Fruit fly (Drosophila melanogaster) whole organism, prepupa: ENCODE results near the gene Jon65Aiv.

Experiments
- CG10631 ChIP-seq: fragments of 200-800 bp; sonication (Bioruptor generic); optimal IDR thresholded peaks from 2 replicates; lab custom pipeline; 2016; ENCODE audit warnings: missing biosample characterization, missing genetic modification characterization
- CG10669 ChIP-seq: fragments of 200-800 bp; sonication (Bioruptor generic); optimal IDR thresholded peaks from 3 replicates; lab custom pipeline; 2018; ENCODE audit warnings: missing biosample characterization, mild to moderate bottlenecking, missing genetic modification characterization, moderate library complexity
- CG11294 ChIP-seq: fragments of 200-800 bp; sonication (Bioruptor generic); IDR thresholded peaks from 2 replicates; pipeline ENCODE4 v1.3.6; 2022; ENCODE audit warnings: missing biosample characterization, missing genetic modification characterization
- CG11902 ChIP-seq: fragments of 200-800 bp; sonication (Bioruptor generic); optimal IDR thresholded peaks from 3 replicates; lab custom pipeline; 2016; ENCODE audit warnings: missing biosample characterization, missing genetic modification characterization
- CG15336 ChIP-seq: fragments of 200-800 bp; sonication (Bioruptor generic); IDR thresholded peaks from 2 replicates; pipeline ENCODE4 v1.3.6; 2022; ENCODE audit warnings: missing biosample characterization, missing genetic modification characterization
- CG16779 ChIP-seq: fragments of 200-800 bp; sonication (Bioruptor generic); optimal IDR thresholded peaks from 3 replicates; lab custom pipeline; 2017; ENCODE audit warnings: missing biosample characterization, mild to moderate bottlenecking, missing genetic modification characterization
- CG3032 ChIP-seq: fragments of 200-800 bp; optimal IDR thresholded peaks from 2 replicates; lab custom pipeline; 2019; ENCODE audit warnings: missing biosample characterization, mild to moderate bottlenecking, missing genetic modification characterization, moderate library complexity
- CG31627 ChIP-seq: fragments of 200-800 bp; sonication (Bioruptor generic); optimal IDR thresholded peaks from 3 replicates; lab custom pipeline; 2016; ENCODE audit warnings: missing biosample characterization, missing genetic modification characterization
- CG34406 ChIP-seq: fragments of 200-800 bp; sonication (Bioruptor generic); optimal IDR thresholded peaks from 3 replicates; lab custom pipeline; 2016; ENCODE audit warnings: missing biosample characterization, missing genetic modification characterization
- CG6163 ChIP-seq: fragments of 200-800 bp; sonication (Bioruptor generic); IDR thresholded peaks from 3 replicates; pipeline ENCODE4 v1.3.6; 2022; ENCODE audit warnings: missing biosample characterization, missing genetic modification characterization
- CG6276 ChIP-seq: fragments of 200-800 bp; sonication (Bioruptor generic); optimal IDR thresholded peaks from 2 replicates; lab custom pipeline; 2017; ENCODE audit warnings: missing biosample characterization, mild to moderate bottlenecking, missing genetic modification characterization
- CG6792 ChIP-seq: fragments of 200-800 bp; sonication (Bioruptor generic); optimal IDR thresholded peaks from 3 replicates; lab custom pipeline; 2016; ENCODE audit warnings: missing biosample characterization, missing genetic modification characterization
- CG6808 ChIP-seq: fragments of 200-800 bp; sonication (Bioruptor generic); optimal IDR thresholded peaks from 3 replicates; lab custom pipeline; 2017; ENCODE audit warnings: missing biosample characterization, missing genetic modification characterization, mild to moderate bottlenecking, moderate library complexity, missing genetic modification reagents
- CG6854 ChIP-seq: fragments of 200-800 bp; sonication (Bioruptor generic); optimal IDR thresholded peaks from 2 replicates; lab custom pipeline; 2017; ENCODE audit warnings: missing biosample characterization, mild to moderate bottlenecking, missing genetic modification characterization
- CG7368 ChIP-seq: fragments of 200-800 bp; sonication (Bioruptor generic); optimal IDR thresholded peaks from 3 replicates; lab custom pipeline; 2016; ENCODE audit warnings: missing biosample characterization, missing genetic modification characterization
- CG8119 ChIP-seq: fragments of 200-800 bp; sonication (Bioruptor generic); IDR thresholded peaks from 3 replicates; pipeline ENCODE4 v1.3.6; 2022; ENCODE audit warnings: missing biosample characterization, missing genetic modification characterization
- CG8319 ChIP-seq: fragments of 200-800 bp; sonication (Bioruptor generic); optimal IDR thresholded peaks from 3 replicates; lab custom pipeline; 2016; ENCODE audit warnings: missing biosample characterization, missing genetic modification characterization
- Eip75B ChIP-seq: fragments of 200-800 bp; sonication (Bioruptor generic); optimal IDR thresholded peaks from 3 replicates; lab custom pipeline; 2016; ENCODE audit warnings: missing biosample characterization, missing genetic modification characterization
- Eip78C ChIP-seq: fragments of 200-800 bp; sonication (Bioruptor generic); peaks from one replicate; lab custom pipeline; 2016; ENCODE audit warnings: missing biosample characterization, missing genetic modification characterization
- Ets96B ChIP-seq: fragments of 200-800 bp; optimal IDR thresholded peaks from 2 replicates; lab custom pipeline; 2019; ENCODE audit warnings: missing biosample characterization, mild to moderate bottlenecking, missing genetic modification characterization, moderate library complexity
- Gug ChIP-seq: fragments of 200-800 bp; sonication (Bioruptor generic); IDR thresholded peaks from 2 replicates; pipeline ENCODE4 v1.3.6; 2022; ENCODE audit warnings: missing biosample characterization, missing genetic modification characterization
- Hr38 ChIP-seq: sonication (Bioruptor generic); optimal IDR thresholded peaks from 2 replicates; lab custom pipeline; 2016; ENCODE audit warnings: missing biosample characterization, missing genetic modification characterization
- Hr4 ChIP-seq: fragments of 200-800 bp; sonication (Bioruptor generic); optimal IDR thresholded peaks from 3 replicates; lab custom pipeline; 2016; ENCODE audit warnings: missing biosample characterization, missing genetic modification characterization
- Met ChIP-seq: fragments of 200-800 bp; sonication (Bioruptor generic); optimal IDR thresholded peaks from 3 replicates; lab custom pipeline; 2016; ENCODE audit warnings: missing biosample characterization, missing genetic modification characterization
- Smox ChIP-seq: fragments of 200-800 bp; sonication (Bioruptor generic); optimal IDR thresholded peaks from 3 replicates; lab custom pipeline; 2016; ENCODE audit warnings: missing biosample characterization, missing genetic modification characterization
- Sox102F ChIP-seq: fragments of 200-800 bp; sonication (Bioruptor generic); optimal IDR thresholded peaks from 2 replicates; lab custom pipeline; 2016; ENCODE audit warnings: missing biosample characterization, mild to moderate bottlenecking, missing genetic modification characterization
- Sox15 ChIP-seq: fragments of 200-800 bp; sonication (Bioruptor generic); optimal IDR thresholded peaks from 3 replicates; lab custom pipeline; 2016; ENCODE audit warnings: missing biosample characterization, missing genetic modification characterization
- achi ChIP-seq: fragments of 200-800 bp; sonication (Bioruptor generic); optimal IDR thresholded peaks from 3 replicates; lab custom pipeline; 2016; ENCODE audit warnings: missing biosample characterization, missing genetic modification characterization
- acj6 ChIP-seq: fragments of 200-800 bp; sonication (Bioruptor generic); optimal IDR thresholded peaks from 3 replicates; lab custom pipeline; 2016; ENCODE audit warnings: missing biosample characterization, missing genetic modification characterization
- cyc ChIP-seq: fragments of 200-800 bp; sonication (Bioruptor generic); optimal IDR thresholded peaks from 3 replicates; lab custom pipeline; 2016; ENCODE audit warnings: missing biosample characterization, missing genetic modification characterization
- esn ChIP-seq: fragments of 200-800 bp; sonication (Bioruptor generic); optimal IDR thresholded peaks from 2 replicates; lab custom pipeline; 2016; ENCODE audit warnings: missing biosample characterization, mild to moderate bottlenecking, missing genetic modification characterization, moderate library complexity
- fd85E ChIP-seq: fragments of 200-800 bp; sonication (Bioruptor generic); optimal IDR thresholded peaks from 3 replicates; lab custom pipeline; 2016; ENCODE audit warnings: missing biosample characterization, missing genetic modification characterization
- lz ChIP-seq: fragments of 200-800 bp; sonication (Bioruptor generic); optimal IDR thresholded peaks from 3 replicates; lab custom pipeline; 2016; ENCODE audit warnings: missing biosample characterization, missing genetic modification characterization
- net ChIP-seq: fragments of 200-800 bp; sonication (Bioruptor generic); optimal IDR thresholded peaks from 3 replicates; lab custom pipeline; 2016; ENCODE audit warnings: missing biosample characterization, missing genetic modification characterization
- pdm3 ChIP-seq: fragments of 200-800 bp; sonication (Bioruptor generic); optimal IDR thresholded peaks from 3 replicates; lab custom pipeline; 2016; ENCODE audit warnings: missing biosample characterization, missing genetic modification characterization
- salr ChIP-seq, 2 experiments: fragments of 200-800 bp; sonication (Bioruptor generic); optimal IDR thresholded peaks; 3 replicates each; lab custom pipeline; 2016 to 2018; ENCODE audit warnings: missing biosample characterization in 2 of 2, missing genetic modification characterization in 2 of 2, mild to moderate bottlenecking in 1 of 2
- spab ChIP-seq: fragments of 200-800 bp; sonication (Bioruptor generic); optimal IDR thresholded peaks from 2 replicates; lab custom pipeline; 2017; ENCODE audit warnings: missing biosample characterization, mild to moderate bottlenecking, missing genetic modification characterization, missing genetic modification reagents
- ss ChIP-seq, 2 experiments: fragments of 200-800 bp; sonication (Bioruptor generic); optimal IDR thresholded peaks; 2 replicates in 1 of 2; 3 replicates in 1 of 2; lab custom pipeline; 2017 to 2018; ENCODE audit warnings: mild to moderate bottlenecking in 2 of 2, missing biosample characterization in 2 of 2, missing genetic modification characterization in 2 of 2, moderate library complexity in 1 of 2
- svp ChIP-seq: fragments of 200-800 bp; sonication (Bioruptor generic); peaks from one replicate; lab custom pipeline; 2016; ENCODE audit warnings: missing biosample characterization, missing genetic modification characterization
- topi ChIP-seq: fragments of 200-800 bp; sonication (Bioruptor generic); optimal IDR thresholded peaks from 3 replicates; lab custom pipeline; 2016; ENCODE audit warnings: missing biosample characterization, missing genetic modification characterization
- vri ChIP-seq: fragments of 200-800 bp; sonication (Bioruptor generic); optimal IDR thresholded peaks from 3 replicates; lab custom pipeline; 2016; ENCODE audit warnings: missing biosample characterization, mild to moderate bottlenecking, missing genetic modification characterization

Jon65Aiv gene

DNA sequence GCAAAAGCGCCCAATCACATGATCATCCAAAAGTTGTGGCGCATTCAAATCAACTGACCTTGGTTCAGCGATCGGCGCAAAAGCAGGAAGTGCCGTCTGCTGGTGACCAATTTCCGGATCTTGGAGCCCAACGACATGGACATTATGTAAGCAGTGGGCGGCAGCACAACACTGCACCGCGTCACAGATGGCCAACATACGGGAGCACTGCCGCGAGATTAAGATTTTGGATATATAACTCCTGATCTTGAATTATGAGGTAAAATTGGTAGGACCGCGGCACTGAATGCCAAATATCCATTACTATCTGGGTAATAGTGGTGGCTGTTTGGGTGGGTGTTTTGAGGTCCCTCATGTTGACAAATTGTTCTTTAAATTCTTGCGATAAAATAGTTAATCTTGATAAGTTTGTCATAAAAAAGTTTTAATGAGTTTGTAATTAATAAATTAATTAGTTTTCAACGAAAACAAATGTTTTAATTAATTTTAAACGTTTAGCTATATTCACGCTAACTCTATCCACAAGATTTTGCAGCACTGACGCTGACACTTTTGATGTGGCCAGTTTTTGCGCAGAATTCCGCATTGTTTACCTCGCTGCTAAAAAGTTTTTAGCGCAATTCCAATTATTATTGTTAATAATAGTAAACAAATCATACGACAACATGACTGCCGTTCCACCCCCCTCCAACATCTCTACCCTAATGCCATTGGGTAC lies 36.2 kb downstream of the Jon65Aiv start, which contains the start of the genes CG13295 and CG6610 (continued):
- no peak for TF ChIP-seq CG10669
- TF ChIP-seq fd85E (GFP tag; lab: Kevin White, UChicago) = no peak
- TF ChIP-seq CG10631 (GFP tag; lab: Kevin White, UChicago) = peak; percentile 57
- no peak for TF ChIP-seq net (GFP tag; lab: Kevin White, UChicago)
- TF ChIP-seq Sox102F (GFP tag; lab: Kevin White, UChicago) = peak; percentile 9
- TF ChIP-seq pdm3 (GFP tag; lab: Kevin White, UChicago) = no peak
- TF ChIP-seq CG3032 = peak; percentile 71
- TF ChIP-seq CG34406 = no peak
- peak; percentile 42 for TF ChIP-seq topi (GFP tag; lab: Kevin White, UChicago)
- TF ChIP-seq vri (GFP tag; lab: Kevin White, UChicago) = peak; percentile 44
- TF ChIP-seq Hr38 (GFP tag; lab: Kevin White, UChicago) = no peak
- no peak for TF ChIP-seq CG7368 (GFP tag; lab: Kevin White, UChicago)
- TF ChIP-seq Smox (GFP tag; lab: Kevin White, UChicago) = peak; percentile 48
- TF ChIP-seq CG6854 (GFP tag; lab: Kevin White, UChicago) = no peak
- no peak for TF ChIP-seq spab (GFP tag; lab: Kevin White, UChicago)
- TF ChIP-seq ss (GFP tag; optimal IDR thresholded peaks at IDR 0.05; lab: Kevin White, UChicago) = peak in 1 of 2 experiments; percentile 44

dm6 chr3L:6076429-6076828 lies 37.5 kb downstream of the Jon65Aiv start, which contains the start of gene ssp6:
Gene ssp6 (plus strand): TSS chr3L:6076722.
- TF ChIP-seq spab (GFP tag; lab: Kevin White, UChicago) (no peak), cyc (GFP tag; lab: Kevin White, UChicago) (no peak), Eip78C (GFP tag; lab: Kevin White, UChicago) (peak; percentile 19), CG6276 (GFP tag; lab: Kevin White, UChicago) (no peak), Sox15 (GFP tag; lab: Kevin White, UChicago) (no peak), ss (GFP tag; optimal IDR thresholded peaks at IDR 0.05; lab: Kevin White, UChicago) (no peak), svp (GFP tag; lab: Kevin White, UChicago) (peak; percentile 10)

dm6 chr3L:6082561-6082960 lies 43.6 kb downstream of the Jon65Aiv start, which contains the start of gene CG13293:
Gene CG13293 (plus strand): TSS chr3L:6082883.
- no peak for TF ChIP-seq Met (GFP tag; lab: Kevin White, UChicago)
- TF ChIP-seq achi (GFP tag; lab: Kevin White, UChicago) = peak; percentile 88

- TF ChIP-seq CG34406 = no peak
- TF ChIP-seq CG16779 (tag; lab: Kevin White, UChicago) = no peak
- TF ChIP-seq spab (GFP tag; lab: Kevin White, UChicago) = no peak
- no peak for TF ChIP-seq CG6854 (GFP tag; lab: Kevin White, UChicago)
- TF ChIP-seq pdm3 (GFP tag; lab: Kevin White, UChicago) = peak; percentile 46
- TF ChIP-seq esn = peak; percentile 6
- no peak for TF ChIP-seq Met (GFP tag; lab: Kevin White, UChicago)
- TF ChIP-seq vri (GFP tag; lab: Kevin White, UChicago) = no peak
- TF ChIP-seq salr (GFP tag; optimal IDR thresholded peaks at IDR 0.05; lab: Kevin White, UChicago) = peak in 1 of 2 experiments; percentile 46
- peak; percentile 46 for TF ChIP-seq acj6 (GFP tag; lab: Kevin White, UChicago)
- peak; percentile 73 for TF ChIP-seq CG8119 (GFP tag; lab: Robert Waterston, UW)
- TF ChIP-seq Hr4 (GFP tag; lab: Kevin White, UChicago) = peak; percentile 68
- no peak for TF ChIP-seq lz (GFP tag; lab: Kevin White, UChicago)
- peak; percentile 38 for TF ChIP-seq svp (GFP tag; lab: Kevin White, UChicago)
- TF ChIP-seq CG6163 (GFP tag; lab: Robert Waterston, UW) = peak; percentile 25; the same call in 1 of the 3 replicates
- TF ChIP-seq CG6792 (GFP tag; lab: Kevin White, UChicago) = no peak
- TF ChIP-seq Eip75B (GFP tag; lab: Kevin White, UChicago) = peak; percentile 9
- peak; percentile 45 for TF ChIP-seq Gug (GFP tag; lab: Robert Waterston, UW)
- TF ChIP-seq Sox102F (GFP tag; lab: Kevin White, UChicago) = no peak
- no peak for TF ChIP-seq Smox (GFP tag; lab: Kevin White, UChicago)
- no peak for TF ChIP-seq Hr38 (GFP tag; lab: Kevin White, UChicago)
- TF ChIP-seq CG15336 (GFP tag; lab: Robert Waterston, UW) = peak; percentile 75
- TF ChIP-seq CG8319 (GFP tag; lab: Kevin White, UChicago) = no peak
- peak; percentile 45 for TF ChIP-seq achi (GFP tag; lab: Kevin White, UChicago)
- TF ChIP-seq CG3032 = peak; percentile 26
- TF ChIP-seq CG7368 (GFP tag; lab: Kevin White, UChicago) = no peak
- no peak for TF ChIP-seq CG11902 (GFP tag; lab: Kevin White, UChicago)
- peak; percentile 19 for TF ChIP-seq CG6276 (GFP tag; lab: Kevin White, UChicago)
- TF ChIP-seq CG31627 (GFP tag; lab: Kevin White, UChicago) = no peak
- TF ChIP-seq CG10631 (GFP tag; lab: Kevin White, UChicago) = peak; percentile 63
- TF ChIP-seq CG6808 = no peak
- TF ChIP-seq Sox15 (GFP tag; lab: Kevin White, UChicago) = no peak
- TF ChIP-seq Ets96B (tag; lab: Kevin White, UChicago) = peak; percentile 43
- TF ChIP-seq CG11294 (GFP tag; lab: Robert Waterston, UW) = no peak; the same call in 1 of the 2 replicates
Measured at dm6 chr3L:6084446-6084845, 45.5 kb downstream of the Jon65Aiv start.
